Fruit fly (Drosophila melanogaster) whole organism, wandering third instar larva: ENCODE results near the gene Hyls1.

Source experiments
- Abd-B ChIP-seq: fragments of >200 bp; optimal IDR thresholded peaks from 2 replicates; lab custom pipeline; 2017; ENCODE audit warnings: missing biosample characterization, missing genetic modification characterization
- Dfd ChIP-seq: fragments of >200 bp; optimal IDR thresholded peaks from 2 replicates; lab custom pipeline; 2017; ENCODE audit warnings: missing biosample characterization, missing genetic modification characterization
- Hr78 ChIP-seq: fragments of >200 bp; optimal IDR thresholded peaks from 2 replicates; lab custom pipeline; 2017; ENCODE audit warnings: missing biosample characterization, missing genetic modification characterization
- foxo ChIP-seq, 2 experiments: fragments of 200-800 bp; sonication (Bioruptor generic); optimal IDR thresholded peaks; 2 replicates in 1 of 2; 3 replicates in 1 of 2; lab custom pipeline; 2016 to 2017; ENCODE audit warnings: missing biosample characterization in 2 of 2, missing genetic modification characterization in 2 of 2
- fru ChIP-seq: fragments of 200-800 bp; sonication (Bioruptor generic); optimal IDR thresholded peaks from 3 replicates; lab custom pipeline; 2016; ENCODE audit warnings: missing biosample characterization, mild to moderate bottlenecking, missing genetic modification characterization
- jim ChIP-seq: fragments of 175-275, 200-325 bp; sonication (Bioruptor generic); optimal IDR thresholded peaks from 2 replicates; lab custom pipeline; 2016; ENCODE audit warnings: missing biosample characterization, mild to moderate bottlenecking, missing genetic modification characterization
- pan ChIP-seq: fragments of >200 bp; optimal IDR thresholded peaks from 2 replicates; lab custom pipeline; 2017
- psq ChIP-seq: fragments of 200-800 bp; sonication (Bioruptor generic); optimal IDR thresholded peaks from 3 replicates; lab custom pipeline; 2017; ENCODE audit warnings: missing biosample characterization, mild to moderate bottlenecking, missing genetic modification characterization, moderate library complexity
- tai ChIP-seq: sonication (Bioruptor generic); optimal IDR thresholded peaks from 2 replicates; lab custom pipeline; 2016; ENCODE audit warnings: missing biosample characterization, missing genetic modification characterization
- usp ChIP-seq: fragments of >200 bp; optimal IDR thresholded peaks from 2 replicates; lab custom pipeline; 2017; ENCODE audit warnings: missing biosample characterization, missing genetic modification characterization

dm6 chr2L:16356249-16357025 is 4.0 kb upstream of the Hyls1 start, which contains the start of gene CaBP1:
- TF ChIP-seq Abd-B (GFP tag; lab: Kevin White, UChicago) (no peak), psq (GFP tag; lab: Kevin White, UChicago) (no peak), fru (GFP tag; lab: Kevin White, UChicago) (no peak), usp (no peak), Hr78 (GFP tag; lab: Kevin White, UChicago) (no peak), foxo (GFP tag; optimal IDR thresholded peaks at IDR 0.05; lab: Kevin White, UChicago) (no peak), jim (GFP tag; lab: Kevin White, UChicago) (no peak), Dfd (GFP tag; lab: Kevin White, UChicago) (no peak), tai (GFP tag; lab: Kevin White, UChicago) (no peak), pan (lab: Kevin White, UChicago) (no peak)
